Worm (Caenorhabditis elegans) whole organism, young adult: ENCODE data around the gene F19H8.2.
A peak's percentile ranks its signal among the peaks of the same experiment; 100 is the strongest.

Experiments
- B0035.1 ChIP-seq: sonication (generic microtip); optimal IDR thresholded peaks from 2 replicates; lab custom pipeline; 2016; ENCODE audit warnings: missing genetic modification characterization, mild to moderate bottlenecking, missing compliant biosample characterization, missing genotype, missing genetic modification reagents
- B0261.1 ChIP-seq: sonication (generic microtip); optimal IDR thresholded peaks from 2 replicates; lab custom pipeline; 2016; ENCODE audit warnings: mild to moderate bottlenecking, missing genetic modification characterization, moderate library complexity, missing compliant biosample characterization
- B0336.3 ChIP-seq: fragments of 200-800 bp; sonication (Bioruptor generic); IDR thresholded peaks from 2 replicates; pipeline ENCODE4 v1.3.6; 2022; ENCODE audit warnings: missing genetic modification characterization, missing compliant biosample characterization
- F23B12.7 ChIP-seq: sonication (generic microtip); optimal IDR thresholded peaks from 2 replicates; lab custom pipeline; 2017; ENCODE audit warnings: missing genetic modification characterization, mild to moderate bottlenecking, missing compliant biosample characterization, antibody characterized with exemption, moderate library complexity; ENCODE audit not compliant: insufficient read depth
- F33H1.4 ChIP-seq: fragments of 200-800 bp; sonication (Bioruptor generic); IDR thresholded peaks from 2 replicates; pipeline ENCODE4 v1.3.6; 2022; ENCODE audit warnings: missing genetic modification reagents, missing genetic modification characterization, missing compliant biosample characterization
- F39B2.1 ChIP-seq: fragments of 200-800 bp; sonication (Bioruptor generic); IDR thresholded peaks from 2 replicates; pipeline ENCODE4 v1.3.6; 2022; ENCODE audit warnings: missing genetic modification reagents, missing genetic modification characterization, missing compliant biosample characterization
- F49E8.2 ChIP-seq: sonication (generic microtip); optimal IDR thresholded peaks from 3 replicates; lab custom pipeline; 2017; ENCODE audit warnings: missing genetic modification characterization, mild to moderate bottlenecking, missing compliant biosample characterization, antibody characterized with exemption, moderate library complexity; ENCODE audit not compliant: insufficient read depth
- T26A5.8 ChIP-seq: sonication (generic microtip); optimal IDR thresholded peaks from 2 replicates; lab custom pipeline; 2016; ENCODE audit warnings: missing genetic modification characterization, missing compliant biosample characterization
- Y53G8AR.9 ChIP-seq: fragments of 200-800 bp; sonication (Bioruptor generic); conservative IDR thresholded peaks from 2 replicates; pipeline ENCODE4 v1.3.6; 2022; ENCODE audit warnings: missing genetic modification reagents, missing genetic modification characterization, missing compliant biosample characterization
- Y56A3A.18 ChIP-seq: fragments of 200-800 bp; sonication (Bioruptor generic); IDR thresholded peaks from 2 replicates; pipeline ENCODE4 v1.3.6; 2022; ENCODE audit warnings: missing genetic modification reagents, missing genetic modification characterization, missing compliant biosample characterization
- Y67H2A.10 ChIP-seq: fragments of 200-800 bp; sonication (Bioruptor generic); conservative IDR thresholded peaks from 2 replicates; pipeline ENCODE4 v1.3.6; 2022; ENCODE audit warnings: missing genetic modification reagents, missing genetic modification characterization, missing compliant biosample characterization
- akir-1 ChIP-seq: fragments of 200-800 bp; sonication (Bioruptor generic); optimal IDR thresholded peaks from 2 replicates; lab custom pipeline; 2018; ENCODE audit warnings: mild to moderate bottlenecking, missing genetic modification characterization, moderate library complexity, missing compliant biosample characterization
- aptf-2 ChIP-seq: fragments of 200-800 bp; sonication (Bioruptor generic); conservative IDR thresholded peaks from 2 replicates; pipeline ENCODE4 v1.3.6; 2022; ENCODE audit warnings: missing genetic modification reagents, missing genetic modification characterization, missing compliant biosample characterization
- attf-3 ChIP-seq: fragments of 200-800 bp; sonication (Bioruptor generic); conservative IDR thresholded peaks from 2 replicates; pipeline ENCODE4 v1.3.6; 2022; ENCODE audit warnings: missing genetic modification reagents, missing genetic modification characterization, missing compliant biosample characterization
- attf-5 ChIP-seq: fragments of 200-800 bp; sonication (Bioruptor generic); optimal IDR thresholded peaks from 2 replicates; lab custom pipeline; 2018; ENCODE audit warnings: mild to moderate bottlenecking, missing genetic modification characterization, missing compliant biosample characterization
- attf-6 ChIP-seq: fragments of 200-800 bp; sonication (Bioruptor generic); IDR thresholded peaks from 2 replicates; pipeline ENCODE4 v1.3.6; 2022; ENCODE audit warnings: missing genetic modification reagents, missing genetic modification characterization, missing compliant biosample characterization
- ccch-3 ChIP-seq: fragments of 200-800 bp; sonication (Bioruptor generic); optimal IDR thresholded peaks from 2 replicates; lab custom pipeline; 2018; ENCODE audit warnings: mild to moderate bottlenecking, missing genetic modification characterization, missing compliant biosample characterization
- cebp-2 ChIP-seq: fragments of 200-800 bp; sonication (Bioruptor generic); IDR thresholded peaks from 2 replicates; pipeline ENCODE4 v1.3.6; 2022; ENCODE audit warnings: missing genetic modification characterization, missing compliant biosample characterization
- ceh-27 ChIP-seq: fragments of 200-800 bp; sonication (Bioruptor generic); optimal IDR thresholded peaks from 2 replicates; lab custom pipeline; 2018; ENCODE audit warnings: mild to moderate bottlenecking, missing genetic modification characterization, moderate library complexity, missing compliant biosample characterization
- ceh-58 ChIP-seq: fragments of 200-800 bp; sonication (Bioruptor generic); IDR thresholded peaks from 2 replicates; pipeline ENCODE4 v1.3.6; 2022; ENCODE audit warnings: missing genetic modification characterization, missing compliant biosample characterization
- ceh-79 ChIP-seq: sonication (generic microtip); optimal IDR thresholded peaks from 2 replicates; lab custom pipeline; 2017; ENCODE audit warnings: mild to moderate bottlenecking, missing genetic modification characterization, missing compliant biosample characterization
- die-1 ChIP-seq: sonication (generic microtip); optimal IDR thresholded peaks from 2 replicates; lab custom pipeline; 2016; ENCODE audit warnings: missing genotype, mild to moderate bottlenecking, missing genetic modification characterization, missing compliant biosample characterization
- dox-1 ChIP-seq: fragments of 200-800 bp; sonication (Bioruptor generic); IDR thresholded peaks from 2 replicates; pipeline ENCODE4 v1.3.6; 2022; ENCODE audit warnings: missing genetic modification reagents, missing genetic modification characterization, missing compliant biosample characterization
- efl-1 ChIP-seq: fragments of 150-350 bp; optimal IDR thresholded peaks from 2 replicates; lab custom pipeline; 2014; ENCODE audit warnings: missing biosample characterization, missing genetic modification reagents, missing genetic modification characterization
- ekl-4 ChIP-seq: fragments of 200-800 bp; sonication (Bioruptor generic); IDR thresholded peaks from 2 replicates; pipeline ENCODE4 v1.3.6; 2022; ENCODE audit warnings: missing genetic modification reagents, missing genetic modification characterization, missing compliant biosample characterization
- him-1 ChIP-seq: sonication (generic microtip); optimal IDR thresholded peaks from 2 replicates; lab custom pipeline; 2016; ENCODE audit warnings: missing genotype, missing genetic modification reagents, missing genetic modification characterization, missing compliant biosample characterization
- hrde-1 ChIP-seq: sonication (generic microtip); optimal IDR thresholded peaks from 2 replicates; lab custom pipeline; 2016; ENCODE audit warnings: missing genetic modification characterization, mild to moderate bottlenecking, missing compliant biosample characterization, moderate library complexity, missing genotype, missing genetic modification reagents, borderline replicate concordance
- hsf-1 ChIP-seq: fragments of 200-800 bp; sonication (Bioruptor generic); IDR thresholded peaks from 2 replicates; pipeline ENCODE4 v1.3.6; 2022; ENCODE audit warnings: missing genetic modification reagents, missing genetic modification characterization, missing compliant biosample characterization
- let-607 ChIP-seq, 2 experiments: fragments of 200-800 bp in 1 of 2; sonication (Bioruptor generic) in 1 of 2; sonication (generic microtip) in 1 of 2; optimal IDR thresholded peaks; 2 replicates each; lab custom pipeline; 2016 to 2018; ENCODE audit warnings: mild to moderate bottlenecking in 2 of 2, missing compliant biosample characterization in 2 of 2, missing genetic modification characterization in 2 of 2, moderate library complexity in 2 of 2, missing genotype in 1 of 2
- lin-35 ChIP-seq, 3 experiments: fragments of 150-350 bp in 2 of 3; sonication (generic microtip) in 1 of 3; optimal IDR thresholded peaks; 2 replicates each; lab custom pipeline; 2014 to 2018; ENCODE audit warnings: missing biosample characterization in 3 of 3, missing genetic modification characterization in 3 of 3, missing genetic modification reagents in 3 of 3
- lin-40 ChIP-seq: sonication (generic microtip); optimal IDR thresholded peaks from 2 replicates; lab custom pipeline; 2016; ENCODE audit warnings: missing genetic modification characterization, mild to moderate bottlenecking, missing compliant biosample characterization, missing genotype, missing genetic modification reagents
- lin-54 ChIP-seq: fragments of 200-800 bp; sonication (Bioruptor generic); optimal IDR thresholded peaks from 2 replicates; lab custom pipeline; 2018; ENCODE audit warnings: mild to moderate bottlenecking, missing genetic modification characterization, missing compliant biosample characterization
- madf-10 ChIP-seq: sonication (generic microtip); optimal IDR thresholded peaks from 2 replicates; lab custom pipeline; 2016; ENCODE audit warnings: mild to moderate bottlenecking, missing genetic modification characterization, missing compliant biosample characterization
- madf-6 ChIP-seq: fragments of 200-800 bp; sonication (Bioruptor generic); IDR thresholded peaks from 2 replicates; pipeline ENCODE4 v1.3.6; 2022; ENCODE audit warnings: missing genetic modification reagents, missing genetic modification characterization, missing compliant biosample characterization
- mcd-1 ChIP-seq: fragments of 200-800 bp; sonication (Bioruptor generic); IDR thresholded peaks from 2 replicates; pipeline ENCODE4 v1.3.6; 2022; ENCODE audit warnings: missing genetic modification reagents, missing genetic modification characterization, missing compliant biosample characterization
- mxl-1 ChIP-seq: sonication (generic microtip); optimal IDR thresholded peaks from 2 replicates; lab custom pipeline; 2016; ENCODE audit warnings: missing genetic modification characterization, missing compliant biosample characterization
- nfyb-1 ChIP-seq: fragments of 200-800 bp; sonication (Bioruptor generic); IDR thresholded peaks from 2 replicates; pipeline ENCODE4 v1.3.6; 2022; ENCODE audit warnings: missing genetic modification reagents, missing genetic modification characterization, missing compliant biosample characterization
- nhr-27 ChIP-seq: fragments of 200-800 bp; sonication (Bioruptor generic); optimal IDR thresholded peaks from 2 replicates; lab custom pipeline; 2018; ENCODE audit warnings: mild to moderate bottlenecking, missing genetic modification characterization, moderate library complexity, missing compliant biosample characterization
- nhr-80 ChIP-seq: sonication (generic microtip); optimal IDR thresholded peaks from 2 replicates; lab custom pipeline; 2016; ENCODE audit warnings: missing genetic modification characterization, missing compliant biosample characterization
- nhr-90 ChIP-seq: sonication (generic microtip); optimal IDR thresholded peaks from 2 replicates; lab custom pipeline; 2016; ENCODE audit warnings: missing genotype, mild to moderate bottlenecking, missing genetic modification characterization, missing compliant biosample characterization
- pbrm-1 ChIP-seq: fragments of 200-800 bp; sonication (Bioruptor generic); IDR thresholded peaks from 2 replicates; pipeline ENCODE4 v1.3.6; 2022; ENCODE audit warnings: missing genetic modification reagents, missing genetic modification characterization, missing compliant biosample characterization
- sea-2 ChIP-seq: fragments of 200-800 bp; sonication (Bioruptor generic); IDR thresholded peaks from 2 replicates; pipeline ENCODE4 v1.3.6; 2022; ENCODE audit warnings: missing genetic modification characterization, missing compliant biosample characterization
- snpc-3.4 ChIP-seq: sonication (generic microtip); optimal IDR thresholded peaks from 2 replicates; lab custom pipeline; 2017; ENCODE audit warnings: missing genetic modification characterization, mild to moderate bottlenecking, missing compliant biosample characterization, antibody characterized with exemption, moderate library complexity, missing genotype, missing genetic modification reagents
- somi-1 ChIP-seq: fragments of 200-800 bp; sonication (Bioruptor generic); optimal IDR thresholded peaks from 2 replicates; lab custom pipeline; 2018; ENCODE audit warnings: mild to moderate bottlenecking, missing genetic modification characterization, missing compliant biosample characterization
- tbp1 ChIP-seq: fragments of 200-800 bp; sonication (Bioruptor generic); optimal IDR thresholded peaks from 2 replicates; lab custom pipeline; 2018; ENCODE audit warnings: mild to moderate bottlenecking, missing genetic modification characterization, missing compliant biosample characterization
- ztf-22 ChIP-seq: fragments of 200-800 bp; sonication (Bioruptor generic); optimal IDR thresholded peaks from 2 replicates; lab custom pipeline; 2018; ENCODE audit warnings: mild to moderate bottlenecking, missing genetic modification characterization, moderate library complexity, missing compliant biosample characterization
- ztf-6 ChIP-seq: fragments of 200-800 bp; sonication (Bioruptor generic); IDR thresholded peaks from 2 replicates; pipeline ENCODE4 v1.3.6; 2022; ENCODE audit warnings: missing genetic modification reagents, missing genetic modification characterization, missing compliant biosample characterization

F19H8.2 gene

DNA sequence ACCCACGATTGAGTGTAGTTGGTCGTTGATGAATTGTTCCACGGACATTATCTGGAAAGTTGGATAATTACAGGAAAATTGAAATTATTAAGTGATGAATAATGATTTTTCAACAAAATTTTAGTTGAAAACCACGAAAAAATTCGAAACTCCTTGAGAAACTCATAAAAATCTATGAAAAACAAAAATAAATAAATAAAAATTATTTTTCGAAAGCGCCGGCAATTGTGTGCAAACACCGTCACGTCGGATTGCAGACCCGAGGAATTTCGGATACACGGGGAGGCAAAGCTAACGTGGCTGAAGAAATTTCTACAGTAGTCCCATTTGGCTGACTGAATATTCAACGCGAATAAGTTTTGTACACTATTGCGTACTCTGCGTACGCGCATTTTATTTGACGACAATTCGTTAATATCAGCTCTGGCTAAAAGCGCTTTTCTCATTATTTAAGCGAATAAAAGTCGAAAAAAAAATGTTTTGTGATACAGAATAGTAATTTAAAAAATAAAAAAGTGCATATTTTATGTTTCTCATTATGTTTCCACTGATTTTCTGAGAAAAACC lies 44.0 kb downstream of the F19H8.2 start, which contains the start of gene mog-4 (continued):
- TF ChIP-seq let-607 (tag; optimal IDR thresholded peaks at IDR 0.05; lab: Kevin White, UChicago) = peak; percentile 97 to 98
- TF ChIP-seq nhr-90 (tag; lab: Kevin White, UChicago) = peak; percentile 64
- peak; percentile 85 for TF ChIP-seq hrde-1 (tag; lab: Kevin White, UChicago)
- peak; percentile 99 for TF ChIP-seq mcd-1 (GFP tag; lab: Robert Waterston, UW)
- TF ChIP-seq madf-6 (GFP tag; lab: Robert Waterston, UW) = peak; percentile 99
- TF ChIP-seq Y67H2A.10 = peak; percentile 99
- TF ChIP-seq attf-6 (GFP tag; lab: Robert Waterston, UW) = peak; percentile 92
- TF ChIP-seq cebp-2 (GFP tag; lab: Robert Waterston, UW) = peak; percentile 97
- peak; percentile 58 for TF ChIP-seq nhr-27 (tag; lab: Kevin White, UChicago)
- peak; percentile 92 for TF ChIP-seq B0336.3 (GFP tag; lab: Robert Waterston, UW)
- TF ChIP-seq B0035.1 (tag; lab: Kevin White, UChicago) = peak; percentile 81
- TF ChIP-seq ceh-27 (GFP tag; lab: Kevin White, UChicago) = peak; percentile 97
- peak; percentile 99 for TF ChIP-seq aptf-2 (GFP tag; lab: Robert Waterston, UW)
- TF ChIP-seq ztf-6 (GFP tag; lab: Robert Waterston, UW) = peak; percentile 100
- peak; percentile 99 for TF ChIP-seq Y53G8AR.9 (GFP tag; lab: Robert Waterston, UW)
- peak; percentile 99 for TF ChIP-seq attf-5 (GFP tag; lab: Kevin White, UChicago)
- peak; percentile 99 for TF ChIP-seq ekl-4 (GFP tag; lab: Robert Waterston, UW)
- peak; percentile 97 for TF ChIP-seq F33H1.4 (GFP tag; lab: Robert Waterston, UW)
- peak; percentile 98 for TF ChIP-seq sea-2 (GFP tag; lab: Robert Waterston, UW)
- peak; percentile 99 for TF ChIP-seq pbrm-1 (GFP tag; lab: Robert Waterston, UW)
- peak; percentile 84 for TF ChIP-seq him-1 (tag; lab: Kevin White, UChicago)
- peak; percentile 51 for TF ChIP-seq F49E8.2 (tag; lab: Kevin White, UChicago)
- TF ChIP-seq ccch-3 (GFP tag; lab: Kevin White, UChicago) = peak; percentile 97
- TF ChIP-seq ceh-79 (tag; lab: Kevin White, UChicago) = peak; percentile 61
- peak; percentile 28 for TF ChIP-seq mxl-1 (tag; lab: Kevin White, UChicago)
- peak; percentile 96 for TF ChIP-seq somi-1 (GFP tag; lab: Kevin White, UChicago)
- TF ChIP-seq ztf-22 (GFP tag; lab: Kevin White, UChicago) = peak; percentile 80
- peak; percentile 35 for TF ChIP-seq B0261.1 (tag; lab: Kevin White, UChicago)
- peak; percentile 99 for TF ChIP-seq Y56A3A.18 (GFP tag; lab: Robert Waterston, UW)
- TF ChIP-seq die-1 (tag; lab: Kevin White, UChicago) = peak; percentile 45
- peak; percentile 25 for TF ChIP-seq F23B12.7 (tag; lab: Kevin White, UChicago)
- TF ChIP-seq ceh-58 = 0 out of 2 replicates have a peak, but pooled peaks have one; percentile 15
- TF ChIP-seq tbp1 (GFP tag; lab: Kevin White, UChicago) = peak; percentile 76
- peak; percentile 65 for TF ChIP-seq efl-1
- TF ChIP-seq snpc-3.4 (tag; lab: Kevin White, UChicago) = peak; percentile 18
- TF ChIP-seq attf-3 (GFP tag; lab: Robert Waterston, UW) = peak; percentile 93
- TF ChIP-seq nhr-80 = peak; percentile 80
- TF ChIP-seq lin-40 = peak; percentile 98
- peak; percentile 7 for TF ChIP-seq T26A5.8 (tag; lab: Kevin White, UChicago)
- TF ChIP-seq lin-54 = peak; percentile 97
- peak; percentile 89 for TF ChIP-seq akir-1 (GFP tag; lab: Kevin White, UChicago)
- peak; percentile 99 for TF ChIP-seq nfyb-1 (GFP tag; lab: Robert Waterston, UW)
- peak in 2 of 3 experiments; percentile 26 to 84 for TF ChIP-seq lin-35 (GFP tag; optimal IDR thresholded peaks at IDR 0.05; lab: Kevin White, UChicago)
- peak; percentile 93 for TF ChIP-seq madf-10
- peak; percentile 95 for TF ChIP-seq F39B2.1
- peak; percentile 93 for TF ChIP-seq hsf-1 (GFP tag; lab: Robert Waterston, UW)
- TF ChIP-seq dox-1 (GFP tag; lab: Robert Waterston, UW) = peak; percentile 100
